Worm (Caenorhabditis elegans): ENCODE results near the gene lin-52.

DNA sequence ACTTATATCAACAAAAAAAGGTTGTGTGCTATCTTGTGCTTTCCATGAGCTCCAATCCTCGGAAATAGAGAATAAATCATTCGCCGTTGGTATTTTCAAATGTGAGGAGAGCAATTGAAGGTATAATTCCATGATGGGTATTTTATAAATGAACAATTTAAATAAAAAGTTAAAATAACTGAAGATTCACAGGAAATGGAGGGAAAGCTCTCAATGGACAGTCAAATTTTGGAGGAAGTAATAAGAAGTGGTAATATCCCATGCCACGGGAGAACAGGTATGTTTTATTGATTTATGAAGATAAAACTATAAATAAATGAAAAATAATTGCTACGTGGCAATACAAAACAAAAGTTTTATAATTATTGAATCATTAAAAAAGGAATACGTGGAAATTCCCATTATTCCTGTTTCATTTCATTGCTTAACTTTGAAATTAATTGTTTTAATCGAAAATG, 41.4 kb downstream of the lin-52 start:
- TF ChIP-seq ZK546.5 (tag; optimal IDR thresholded peaks at IDR 0.05) (no peak), ztf-4 (tag; optimal IDR thresholded peaks at IDR 0.05) (no peak), lsy-2 (tag; optimal IDR thresholded peaks at IDR 0.05) (peak in 1 of 2 experiments; percentile 45), skn-1 (tag; optimal IDR thresholded peaks at IDR 0.05) (no peak), snpc-4 (tag; optimal IDR thresholded peaks at IDR 0.05) (no peak), mdl-1 (tag; optimal IDR thresholded peaks at IDR 0.05) (no peak), elt-3 (tag; optimal IDR thresholded peaks at IDR 0.05) (no peak)
